Fruit fly (Drosophila melanogaster): ENCODE measurements around the gene CG12483.
A peak's percentile ranks its signal among the peaks of the same experiment; 100 is the strongest.

The CG12483 gene

dm6 chr3L:91933-92332, 6.2 kb downstream of the CG12483 start (continued):
- TF ChIP-seq fru (optimal IDR thresholded peaks at IDR 0.05) (no peak), CG10274 (GFP tag; optimal IDR thresholded peaks at IDR 0.05) (no peak), Lim3 (GFP tag; IDR thresholded peaks at IDR 0.05) (no peak), br (optimal IDR thresholded peaks at IDR 0.05) (no peak), tna (GFP tag; IDR thresholded peaks at IDR 0.05; ENCODE audit: partially characterized antibody) (no peak), lmd (GFP tag; IDR thresholded peaks at IDR 0.05) (no peak), her (GFP tag; optimal IDR thresholded peaks at IDR 0.05) (no peak), Nf-YC (tag; optimal IDR thresholded peaks at IDR 0.05) (no peak), CG6683 (GFP tag; optimal IDR thresholded peaks at IDR 0.05) (no peak), Aef1 (GFP tag; IDR thresholded peaks at IDR 0.05) (no peak), Pdp1 (GFP tag; optimal IDR thresholded peaks at IDR 0.05) (peak in 1 of 2 experiments; percentile 89), Dll (GFP tag; IDR thresholded peaks at IDR 0.05; ENCODE audit: partially characterized antibody) (no peak), PHDP (tag; optimal IDR thresholded peaks at IDR 0.05) (no peak), nerfin-2 (GFP tag; IDR thresholded peaks at IDR 0.05; ENCODE audit: partially characterized antibody) (no peak), CG5953 (GFP tag; IDR thresholded peaks at IDR 0.05) (no peak), bcd (GFP tag; optimal IDR thresholded peaks at IDR 0.05) (no peak), HLHmδ (GFP tag; optimal IDR thresholded peaks at IDR 0.05) (no peak), crol (GFP tag; IDR thresholded peaks at IDR 0.05) (peak; percentile 85), CG9932 (GFP tag; IDR thresholded peaks at IDR 0.05) (0 out of 2 replicates have a peak, but pooled peaks have one; percentile 24), pzg (GFP tag; optimal IDR thresholded peaks at IDR 0.05) (no peak), h (optimal IDR thresholded peaks at IDR 0.05) (no peak), wor (GFP tag; IDR thresholded peaks at IDR 0.05) (no peak), Antp (GFP tag; optimal IDR thresholded peaks at IDR 0.05) (no peak), CG12299 (tag; optimal IDR thresholded peaks at IDR 0.05) (no peak), zf30C (GFP tag; optimal IDR thresholded peaks at IDR 0.05) (no peak), CG11093 (GFP tag; IDR thresholded peaks at IDR 0.05) (no peak), CG4730 (GFP tag; IDR thresholded peaks at IDR 0.05) (no peak), CG16779 (GFP tag; IDR thresholded peaks at IDR 0.05) (no peak), gro (GFP tag; optimal IDR thresholded peaks at IDR 0.05) (no peak), Abd-B (GFP tag; optimal IDR thresholded peaks at IDR 0.05) (no peak), BtbVII (GFP tag; optimal IDR thresholded peaks at IDR 0.05) (no peak), CG12104 (GFP tag; optimal IDR thresholded peaks at IDR 0.05) (no peak), cwo (GFP tag; optimal IDR thresholded peaks at IDR 0.05) (peak; percentile 98), CG1024 (GFP tag; IDR thresholded peaks at IDR 0.05) (no peak), CG2199 (GFP tag; IDR thresholded peaks at IDR 0.05) (peak; percentile 97), prd (optimal IDR thresholded peaks at IDR 0.05) (no peak), prd (GFP tag; IDR thresholded peaks at IDR 0.05) (no peak), gcm2 (GFP tag; optimal IDR thresholded peaks at IDR 0.05) (no peak), insv (GFP tag; optimal IDR thresholded peaks at IDR 0.05) (no peak), cg (GFP tag; optimal IDR thresholded peaks at IDR 0.05) (no peak), CG4820 (GFP tag; optimal IDR thresholded peaks at IDR 0.05) (no peak), Hand (GFP tag; optimal IDR thresholded peaks at IDR 0.05) (no peak), Myb (GFP tag; optimal IDR thresholded peaks at IDR 0.05) (no peak), CG9817 (tag; optimal IDR thresholded peaks at IDR 0.05) (no peak), CG8924 (tag; optimal IDR thresholded peaks at IDR 0.05) (no peak), CG13296 (GFP tag; optimal IDR thresholded peaks at IDR 0.05) (no peak), C15 (GFP tag; IDR thresholded peaks at IDR 0.05) (no peak), Adf1 (GFP tag; IDR thresholded peaks at IDR 0.05) (no peak; the same call in 1 of the 2 replicates), lab (GFP tag; optimal IDR thresholded peaks at IDR 0.05) (peak; percentile 49), z (GFP tag; IDR thresholded peaks at IDR 0.05) (peak; percentile 62; the same call in 1 of the 3 replicates), onecut (GFP tag; IDR thresholded peaks at IDR 0.05) (no peak), ash1 (GFP tag; optimal IDR thresholded peaks at IDR 0.05) (no peak), Lpt (GFP tag; optimal IDR thresholded peaks at IDR 0.05) (no peak), E2f1 (GFP tag; IDR thresholded peaks at IDR 0.05) (no peak)

All from whole organism, embryonic.